Fruit fly (Drosophila melanogaster): ENCODE results near the gene CG6793.
A peak's percentile ranks its signal among the peaks of the same experiment; 100 is the strongest.

CG6793 gene

DNA sequence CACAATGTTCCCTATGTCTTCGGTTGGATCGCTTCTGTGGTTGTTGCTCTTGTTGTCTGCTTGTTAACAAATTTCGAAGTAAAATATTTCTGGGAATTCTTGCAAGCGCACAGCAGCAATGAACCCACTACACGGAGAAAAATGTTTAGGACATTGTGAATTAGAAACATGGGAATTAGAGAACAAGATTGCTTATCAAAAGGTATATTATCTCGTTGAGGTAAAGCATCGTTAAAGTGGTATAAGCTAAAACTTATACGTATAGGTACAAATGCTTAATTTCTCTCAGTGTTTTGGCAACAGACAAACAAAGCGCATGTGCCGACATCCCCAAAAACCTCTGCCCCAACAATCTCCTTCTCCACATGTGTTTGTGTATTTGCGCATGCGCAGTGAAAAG lies 11.5 kb downstream of the CG6793 start (continued):
- TF ChIP-seq Pdp1 (GFP tag; optimal IDR thresholded peaks at IDR 0.05) (peak in 1 of 2 experiments; percentile 26), CG12659 (GFP tag; optimal IDR thresholded peaks at IDR 0.05) (no peak), ab (GFP tag; optimal IDR thresholded peaks at IDR 0.05) (no peak), sd (tag; optimal IDR thresholded peaks at IDR 0.05) (no peak), CG3281 (GFP tag; optimal IDR thresholded peaks at IDR 0.05) (no peak), CG1233 (GFP tag; optimal IDR thresholded peaks at IDR 0.05) (no peak), kah (GFP tag; optimal IDR thresholded peaks at IDR 0.05) (peak; percentile 4), CG17359 (tag; optimal IDR thresholded peaks at IDR 0.05) (peak; percentile 51), hth (optimal IDR thresholded peaks at IDR 0.05) (no peak), CTCF (GFP tag; optimal IDR thresholded peaks at IDR 0.05) (no peak), lbe (GFP tag; optimal IDR thresholded peaks at IDR 0.05) (peak; percentile 90), disco-r (GFP tag; optimal IDR thresholded peaks at IDR 0.05) (no peak), CG7928 (GFP tag; optimal IDR thresholded peaks at IDR 0.05) (no peak), Asciz (GFP tag; optimal IDR thresholded peaks at IDR 0.05) (no peak), row (GFP tag; IDR thresholded peaks at IDR 0.05) (peak; percentile 40; the same call in 1 of the 3 replicates), fd64A (GFP tag; optimal IDR thresholded peaks at IDR 0.05) (peak; percentile 35), Hsf (GFP tag; optimal IDR thresholded peaks at IDR 0.05) (peak; percentile 26), CG7786 (GFP tag; optimal IDR thresholded peaks at IDR 0.05) (no peak), CG2120 (GFP tag; optimal IDR thresholded peaks at IDR 0.05) (no peak), MBD-R2 (GFP tag; IDR thresholded peaks at IDR 0.05) (no peak), CG15479 (GFP tag; optimal IDR thresholded peaks at IDR 0.05) (no peak), CG11560 (tag; IDR thresholded peaks at IDR 0.05) (no peak), onecut (GFP tag; IDR thresholded peaks at IDR 0.05) (no peak), Xrp1 (GFP tag; IDR thresholded peaks at IDR 0.05) (peak; percentile 63), CG1832 (GFP tag; optimal IDR thresholded peaks at IDR 0.05) (no peak), CG3163 (GFP tag; optimal IDR thresholded peaks at IDR 0.05) (no peak), Usf (GFP tag; optimal IDR thresholded peaks at IDR 0.05) (no peak), Mrtf (GFP tag; IDR thresholded peaks at IDR 0.05) (no peak), Sox100B (GFP tag; optimal IDR thresholded peaks at IDR 0.05) (peak; percentile 59), Dp (GFP tag; optimal IDR thresholded peaks at IDR 0.05) (no peak), abd-A (tag; optimal IDR thresholded peaks at IDR 0.05) (no peak), cwo (GFP tag; optimal IDR thresholded peaks at IDR 0.05) (no peak), unpg (GFP tag; optimal IDR thresholded peaks at IDR 0.05) (peak; percentile 68), kni (GFP tag; optimal IDR thresholded peaks at IDR 0.05) (no peak), CG7963 (GFP tag; IDR thresholded peaks at IDR 0.05; ENCODE audit: partially characterized antibody) (no peak), CG6272 (GFP tag; IDR thresholded peaks at IDR 0.05) (no peak), jigr1 (GFP tag; IDR thresholded peaks at IDR 0.05) (no peak), mld (GFP tag; IDR thresholded peaks at IDR 0.05; ENCODE audit: partially characterized antibody) (peak; percentile 40; the same call in 1 of the 3 replicates), CG2712 (tag; optimal IDR thresholded peaks at IDR 0.05) (peak; percentile 67), CG17802 (tag; optimal IDR thresholded peaks at IDR 0.05) (no peak), tx (GFP tag; optimal IDR thresholded peaks at IDR 0.05) (no peak), Bdp1 (GFP tag; optimal IDR thresholded peaks at IDR 0.05) (no peak), CG11696 (GFP tag; IDR thresholded peaks at IDR 0.05) (no peak), sima (GFP tag; optimal IDR thresholded peaks at IDR 0.05) (no peak), tup (GFP tag; optimal IDR thresholded peaks at IDR 0.05) (no peak), h (optimal IDR thresholded peaks at IDR 0.05) (no peak), zfh2 (GFP tag; optimal IDR thresholded peaks at IDR 0.05) (no peak), CG30020 (tag; optimal IDR thresholded peaks at IDR 0.05) (no peak), Adf1 (GFP tag; IDR thresholded peaks at IDR 0.05) (no peak), bab2 (GFP tag; optimal IDR thresholded peaks at IDR 0.05) (peak; percentile 26), PHDP (tag; optimal IDR thresholded peaks at IDR 0.05) (peak; percentile 17), CG6689 (GFP tag; IDR thresholded peaks at IDR 0.05) (peak; percentile 40; the same call in 1 of the 2 replicates), GATAe (GFP tag; conservative IDR thresholded peaks at IDR 0.05) (no peak)
